Worm (Caenorhabditis elegans) whole organism, L1 larva: ENCODE measurements around the gene zip-8.

Experiments used
- C16A3.4 ChIP-seq: fragments of 150-350 bp; optimal IDR thresholded peaks from 2 replicates; lab custom pipeline; 2014; ENCODE audit warnings: missing biosample characterization, missing genetic modification characterization
- C34B4.2 ChIP-seq: sonication (generic microtip); optimal IDR thresholded peaks from 2 replicates; lab custom pipeline; 2017; ENCODE audit warnings: mild to moderate bottlenecking, missing genetic modification characterization, missing compliant biosample characterization
- F16B12.6 ChIP-seq: fragments of 150-350 bp; optimal IDR thresholded peaks from 2 replicates; lab custom pipeline; 2014; ENCODE audit warnings: missing biosample characterization, missing genetic modification characterization
- Y116A8C.19 ChIP-seq: sonication (generic microtip); optimal IDR thresholded peaks from 2 replicates; lab custom pipeline; 2016; ENCODE audit warnings: missing compliant biosample characterization, missing genetic modification characterization, borderline replicate concordance
- ama-1 ChIP-seq: fragments of 150-350 bp; optimal IDR thresholded peaks from 2 replicates; lab custom pipeline; 2014
- ceh-63 ChIP-seq: fragments of 200-800 bp; sonication (Bioruptor generic); optimal IDR thresholded peaks from 2 replicates; lab custom pipeline; 2018; ENCODE audit warnings: mild to moderate bottlenecking, missing genetic modification characterization, missing compliant biosample characterization
- ceh-82 ChIP-seq, 3 experiments: fragments of 150-350 bp in 1 of 3; sonication (generic microtip) in 2 of 3; optimal IDR thresholded peaks; 2 replicates each; lab custom pipeline; 2014 to 2017; ENCODE audit warnings: missing biosample characterization in 3 of 3, missing genetic modification characterization in 3 of 3
- ceh-88 ChIP-seq: fragments of 200-800 bp; sonication (Bioruptor generic); IDR thresholded peaks from 2 replicates; pipeline ENCODE4 v1.3.6; 2022; ENCODE audit warnings: missing genetic modification characterization, missing compliant biosample characterization
- dsc-1 ChIP-seq: sonication (generic microtip); optimal IDR thresholded peaks from 2 replicates; lab custom pipeline; 2016; ENCODE audit warnings: mild to moderate bottlenecking, missing genetic modification characterization, missing compliant biosample characterization
- efl-1 ChIP-seq, 4 experiments: fragments of 150-350 bp; optimal IDR thresholded peaks in 3 of 4; peaks in 1 of 4; 1 replicate in 1 of 4; 2 replicates in 3 of 4; lab custom pipeline; 2014; ENCODE audit warnings: missing biosample characterization in 2 of 4, missing genetic modification characterization in 2 of 4, missing genetic modification reagents in 2 of 4
- efl-3 ChIP-seq: fragments of 200-800 bp; sonication (Bioruptor generic); optimal IDR thresholded peaks from 2 replicates; lab custom pipeline; 2018; ENCODE audit warnings: mild to moderate bottlenecking, missing genetic modification characterization, missing compliant biosample characterization
- egl-13 ChIP-seq: sonication (generic microtip); optimal IDR thresholded peaks from 2 replicates; lab custom pipeline; 2016; ENCODE audit warnings: missing genotype, missing genetic modification reagents, missing genetic modification characterization, missing compliant biosample characterization
- egl-27 ChIP-seq, 2 experiments: fragments of 150-350 bp in 1 of 2; sonication (generic microtip); optimal IDR thresholded peaks; 3 replicates each; lab custom pipeline; 2017 to 2018; ENCODE audit warnings: missing biosample characterization in 2 of 2, missing genetic modification characterization in 2 of 2, missing genetic modification reagents in 2 of 2
- elt-3 ChIP-seq, 6 experiments: fragments of 150-350 bp in 1 of 6; sonication (generic microtip); optimal IDR thresholded peaks; 2 replicates each; lab custom pipeline; 2017 to 2018; ENCODE audit warnings: missing biosample characterization in 6 of 6, missing genetic modification characterization in 6 of 6, inconsistent platforms in 1 of 6
- fkh-10 ChIP-seq: sonication (generic microtip); optimal IDR thresholded peaks from 2 replicates; lab custom pipeline; 2017; ENCODE audit warnings: missing biosample characterization, missing genetic modification reagents, missing genetic modification characterization
- fkh-8 ChIP-seq: sonication (generic microtip); optimal IDR thresholded peaks from 2 replicates; lab custom pipeline; 2016; ENCODE audit warnings: mild to moderate bottlenecking, missing genetic modification characterization, missing compliant biosample characterization
- fos-1 ChIP-seq: fragments of 150-350 bp; optimal IDR thresholded peaks from 2 replicates; lab custom pipeline; 2014; ENCODE audit warnings: missing biosample characterization, missing genetic modification characterization
- hlh-17 ChIP-seq: fragments of 200-800 bp; sonication (Bioruptor generic); optimal IDR thresholded peaks from 2 replicates; lab custom pipeline; 2018; ENCODE audit warnings: missing genetic modification characterization, mild to moderate bottlenecking, missing compliant biosample characterization, moderate library complexity, borderline replicate concordance
- hlh-4 ChIP-seq: sonication (generic microtip); optimal IDR thresholded peaks from 2 replicates; lab custom pipeline; 2016; ENCODE audit warnings: mild to moderate bottlenecking, missing genetic modification characterization, missing compliant biosample characterization
- hpl-2 ChIP-seq: fragments of 150-350 bp; optimal IDR thresholded peaks from 2 replicates; lab custom pipeline; 2014; ENCODE audit warnings: missing biosample characterization, missing genetic modification reagents, missing genetic modification characterization
- lin-13 ChIP-seq: fragments of 150-350 bp; optimal IDR thresholded peaks from 2 replicates; lab custom pipeline; 2014; ENCODE audit warnings: missing biosample characterization, missing genetic modification reagents, missing genetic modification characterization
- lin-14 ChIP-seq: fragments of 200-800 bp; sonication (Bioruptor generic); optimal IDR thresholded peaks from 2 replicates; lab custom pipeline; 2018; ENCODE audit warnings: mild to moderate bottlenecking, missing genetic modification characterization, moderate library complexity, missing compliant biosample characterization
- lin-15B ChIP-seq: fragments of 150-350 bp; sonication (generic microtip); optimal IDR thresholded peaks from 3 replicates; lab custom pipeline; 2014; ENCODE audit warnings: missing biosample characterization, missing genetic modification characterization
- lin-39 ChIP-seq: fragments of 150-350 bp; optimal IDR thresholded peaks from 2 replicates; lab custom pipeline; 2014; ENCODE audit warnings: missing biosample characterization, missing genetic modification reagents, missing genetic modification characterization
- lir-3 ChIP-seq: sonication (generic microtip); optimal IDR thresholded peaks from 2 replicates; lab custom pipeline; 2016; ENCODE audit warnings: mild to moderate bottlenecking, missing genetic modification characterization, moderate library complexity, missing compliant biosample characterization; ENCODE audit not compliant: poor library complexity
- mdl-1 ChIP-seq, 2 experiments: fragments of 150-350 bp; optimal IDR thresholded peaks; 2 replicates each; lab custom pipeline; 2014 to 2017; ENCODE audit warnings: missing biosample characterization in 2 of 2, missing genetic modification characterization in 2 of 2, inconsistent platforms in 1 of 2
- mef-2 ChIP-seq: fragments of 150-350 bp; optimal IDR thresholded peaks from 2 replicates; lab custom pipeline; 2014; ENCODE audit warnings: missing biosample characterization, missing genetic modification characterization
- mep-1 ChIP-seq: fragments of 150-350 bp; optimal IDR thresholded peaks from 2 replicates; lab custom pipeline; 2014; ENCODE audit warnings: missing biosample characterization, missing genetic modification characterization
- nhr-19 ChIP-seq: fragments of 200-800 bp; sonication (Bioruptor generic); conservative IDR thresholded peaks from 2 replicates; pipeline ENCODE4 v1.3.6; 2022; ENCODE audit warnings: missing genetic modification characterization, missing compliant biosample characterization
- nhr-20 ChIP-seq: sonication (generic microtip); optimal IDR thresholded peaks from 2 replicates; lab custom pipeline; 2016; ENCODE audit warnings: mild to moderate bottlenecking, missing genetic modification characterization, missing compliant biosample characterization
- nhr-47 ChIP-seq: sonication (generic microtip); optimal IDR thresholded peaks from 2 replicates; lab custom pipeline; 2016; ENCODE audit warnings: mild to moderate bottlenecking, missing genetic modification characterization, moderate library complexity, missing compliant biosample characterization
- nhr-71 ChIP-seq: sonication (generic microtip); optimal IDR thresholded peaks from 2 replicates; lab custom pipeline; 2016; ENCODE audit warnings: mild to moderate bottlenecking, missing genetic modification characterization, moderate library complexity, missing compliant biosample characterization
- nhr-85 ChIP-seq: sonication (generic microtip); peaks from one replicate; lab custom pipeline; 2016; ENCODE audit warnings: missing genetic modification characterization, inconsistent platforms, missing compliant biosample characterization
- nhr-90 ChIP-seq: sonication (generic microtip); optimal IDR thresholded peaks from 2 replicates; lab custom pipeline; 2016; ENCODE audit warnings: mild to moderate bottlenecking, missing genetic modification characterization, missing compliant biosample characterization; ENCODE audit not compliant: poor library complexity
- pag-3 ChIP-seq: sonication (generic microtip); optimal IDR thresholded peaks from 2 replicates; lab custom pipeline; 2017; ENCODE audit warnings: missing genetic modification characterization, mild to moderate bottlenecking, missing compliant biosample characterization, antibody characterized with exemption, borderline replicate concordance; ENCODE audit not compliant: insufficient read depth
- pqm-1 ChIP-seq: sonication (generic microtip); optimal IDR thresholded peaks from 3 replicates; lab custom pipeline; 2017; ENCODE audit warnings: missing biosample characterization, missing genetic modification characterization
- rnt-1 ChIP-seq: sonication (generic microtip); optimal IDR thresholded peaks from 2 replicates; lab custom pipeline; 2016; ENCODE audit warnings: mild to moderate bottlenecking, missing genetic modification characterization, moderate library complexity, missing compliant biosample characterization
- skn-1 ChIP-seq: fragments of 150-350 bp; optimal IDR thresholded peaks from 2 replicates; lab custom pipeline; 2014; ENCODE audit warnings: missing biosample characterization, missing genetic modification characterization
- sup-37 ChIP-seq: fragments of 200-800 bp; sonication (Bioruptor generic); optimal IDR thresholded peaks from 2 replicates; lab custom pipeline; 2018; ENCODE audit warnings: mild to moderate bottlenecking, missing genetic modification characterization, missing compliant biosample characterization
- swsn-7 ChIP-seq: sonication (generic microtip); optimal IDR thresholded peaks from 2 replicates; lab custom pipeline; 2016; ENCODE audit warnings: missing genetic modification characterization, missing compliant biosample characterization
- tbx-2 ChIP-seq: sonication (generic microtip); optimal IDR thresholded peaks from 2 replicates; lab custom pipeline; 2016; ENCODE audit warnings: missing genetic modification characterization, missing compliant biosample characterization
- unc-130 ChIP-seq: fragments of 150-350 bp; optimal IDR thresholded peaks from 2 replicates; lab custom pipeline; 2017; ENCODE audit warnings: missing biosample characterization, missing genetic modification characterization, inconsistent platforms
- unc-62 ChIP-seq: fragments of 150-350 bp; optimal IDR thresholded peaks from 2 replicates; lab custom pipeline; 2014; ENCODE audit warnings: missing biosample characterization, missing genetic modification reagents, missing genetic modification characterization
- xbp-1 ChIP-seq: sonication (generic microtip); optimal IDR thresholded peaks from 2 replicates; lab custom pipeline; 2016; ENCODE audit warnings: missing genetic modification characterization, missing compliant biosample characterization
- zip-4 ChIP-seq: fragments of 200-800 bp; sonication (Bioruptor generic); optimal IDR thresholded peaks from 2 replicates; lab custom pipeline; 2018; ENCODE audit warnings: mild to moderate bottlenecking, missing genetic modification characterization, moderate library complexity, missing compliant biosample characterization
- ztf-4 ChIP-seq: fragments of 150-350 bp; optimal IDR thresholded peaks from 2 replicates; lab custom pipeline; 2014; ENCODE audit warnings: missing biosample characterization, missing genetic modification characterization

zip-8 gene

ce11 chrIII:6462610-6463009 is 16.1 kb upstream of the zip-8 start, which contains the start of gene T26A5.8 (continued):
- TF ChIP-seq lin-14 (no peak), rnt-1 (tag; lab: Kevin White, UChicago) (peak; percentile 5), nhr-19 (GFP tag; lab: Robert Waterston, UW) (0 out of 2 replicates have a peak, but pooled peaks have one; percentile 2), unc-62 (GFP tag; lab: Kevin White, UChicago) (no peak), ztf-4 (peak; percentile 66), efl-1 (optimal IDR thresholded peaks at IDR 0.05; lab: Kevin White, UChicago) (no peak), efl-1 (GFP tag; optimal IDR thresholded peaks at IDR 0.05 in 1 of 2; lab: Kevin White, UChicago) (no peak), ama-1 (peak; percentile 68)

- TF ChIP-seq C16A3.4 (tag; lab: Kevin White, UChicago) = no peak
- no peak for TF ChIP-seq lir-3
- TF ChIP-seq nhr-71 (tag; lab: Kevin White, UChicago) = no peak
- TF ChIP-seq efl-1 (optimal IDR thresholded peaks at IDR 0.05; lab: Kevin White, UChicago) = no peak
- TF ChIP-seq efl-1 (GFP tag; optimal IDR thresholded peaks at IDR 0.05 in 1 of 2; lab: Kevin White, UChicago) = peak in 1 of 2 experiments; percentile 57
- TF ChIP-seq efl-3 (GFP tag; lab: Kevin White, UChicago) = no peak
- TF ChIP-seq ceh-63 (GFP tag; lab: Kevin White, UChicago) = no peak
- TF ChIP-seq egl-13 (tag; lab: Kevin White, UChicago) = no peak
- no peak for TF ChIP-seq nhr-85 (tag; lab: Kevin White, UChicago)
- no peak for TF ChIP-seq nhr-47 (tag; lab: Kevin White, UChicago)
Observed at ce11 chrIII:6463679-6464078, 15.1 kb upstream of the zip-8 start, which contains the start of gene dlc-1. TSS of gene dlc-1 (minus strand) at chrIII:6463779.

ce11 chrIII:6464113-6464571 is 14.6 kb upstream of the zip-8 start:
- no peak for TF ChIP-seq ceh-63 (GFP tag; lab: Kevin White, UChicago)
- peak; percentile 84 for TF ChIP-seq sup-37 (GFP tag; lab: Kevin White, UChicago)
- peak; percentile 63 for TF ChIP-seq F16B12.6 (tag; lab: Kevin White, UChicago)
- peak; percentile 90 for TF ChIP-seq nhr-47 (tag; lab: Kevin White, UChicago)
- TF ChIP-seq lin-13 = peak; percentile 85
- peak; percentile 57 for TF ChIP-seq fkh-10 (GFP tag; lab: Kevin White, UChicago)
- TF ChIP-seq swsn-7 = peak; percentile 91
- no peak for TF ChIP-seq hlh-17
- TF ChIP-seq ceh-82 (tag; optimal IDR thresholded peaks at IDR 0.05; lab: Kevin White, UChicago) = peak; percentile 78 to 92 (median 83)
- TF ChIP-seq skn-1 (tag; lab: Kevin White, UChicago) = peak; percentile 86
- TF ChIP-seq pqm-1 = peak; percentile 86
- TF ChIP-seq xbp-1 = peak; percentile 82
- peak; percentile 57 for TF ChIP-seq mep-1 (tag; lab: Kevin White, UChicago)
- peak; percentile 11 for TF ChIP-seq C34B4.2 (tag; lab: Kevin White, UChicago)
- peak; percentile 22 to 89 for TF ChIP-seq mdl-1 (tag; optimal IDR thresholded peaks at IDR 0.05; lab: Kevin White, UChicago)
- TF ChIP-seq lin-39 (tag; lab: Kevin White, UChicago) = no peak
- peak; percentile 88 for TF ChIP-seq tbx-2
- peak; percentile 73 for TF ChIP-seq mef-2 (tag; lab: Kevin White, UChicago)
- TF ChIP-seq efl-1 (optimal IDR thresholded peaks at IDR 0.05; lab: Kevin White, UChicago) = peak; percentile 61 to 83
- TF ChIP-seq efl-1 (GFP tag; optimal IDR thresholded peaks at IDR 0.05 in 1 of 2; lab: Kevin White, UChicago) = peak; percentile 80 to 98
- TF ChIP-seq zip-4 (GFP tag; lab: Kevin White, UChicago) = peak; percentile 55
- no peak for TF ChIP-seq fos-1 (tag; lab: Kevin White, UChicago)
- TF ChIP-seq ceh-88 (GFP tag; lab: Robert Waterston, UW) = peak; percentile 76
- no peak for TF ChIP-seq pag-3
- no peak for TF ChIP-seq hpl-2 (GFP tag; lab: Kevin White, UChicago)
- no peak for TF ChIP-seq lir-3
- peak; percentile 85 for TF ChIP-seq dsc-1
- TF ChIP-seq hlh-4 (tag; lab: Kevin White, UChicago) = no peak
- peak; percentile 90 for TF ChIP-seq nhr-20
- TF ChIP-seq egl-27 (tag; optimal IDR thresholded peaks at IDR 0.05; lab: Kevin White, UChicago) = no peak
- TF ChIP-seq lin-15B (tag; lab: Kevin White, UChicago) = peak; percentile 69
- peak; percentile 68 for TF ChIP-seq unc-130
- TF ChIP-seq Y116A8C.19 = no peak
- peak; percentile 88 for TF ChIP-seq fkh-8 (tag; lab: Kevin White, UChicago)
- peak in 2 of 6 experiments; percentile 21 to 53 for TF ChIP-seq elt-3 (tag; optimal IDR thresholded peaks at IDR 0.05; lab: Kevin White, UChicago)
- peak; percentile 84 for TF ChIP-seq nhr-90 (tag; lab: Kevin White, UChicago)
